Fruit fly (Drosophila melanogaster) whole organism, embryonic: ENCODE measurements around the gene CG32832.
A peak's percentile ranks its signal among the peaks of the same experiment; 100 is the strongest.

ENCODE experiments used
- CG1024 ChIP-seq: fragments of 200-800 bp; sonication (Bioruptor generic); IDR thresholded peaks from 2 replicates; pipeline ENCODE4 v1.3.6; 2022; ENCODE audit warnings: missing biosample characterization, missing genetic modification characterization
- CG10274 ChIP-seq: fragments of 200-800 bp; sonication (Bioruptor generic); optimal IDR thresholded peaks from 3 replicates; lab custom pipeline; 2017; ENCODE audit warnings: missing biosample characterization, mild to moderate bottlenecking, missing genetic modification characterization
- CG10366 ChIP-seq: fragments of 200-800 bp; sonication (Bioruptor generic); IDR thresholded peaks from 2 replicates; pipeline ENCODE4 v1.3.6; 2022; ENCODE audit warnings: missing biosample characterization, missing genetic modification characterization
- CG10979 ChIP-seq: fragments of 200-800 bp; sonication (Bioruptor generic); optimal IDR thresholded peaks from 2 replicates; lab custom pipeline; 2018; ENCODE audit warnings: missing biosample characterization, mild to moderate bottlenecking, missing genetic modification characterization, moderate library complexity
- CG11093 ChIP-seq: fragments of 200-800 bp; sonication (Bioruptor generic); IDR thresholded peaks from 3 replicates; pipeline ENCODE4 v1.3.6; 2022; ENCODE audit warnings: missing biosample characterization, missing genetic modification characterization
- CG11456 ChIP-seq: fragments of 200-800 bp; sonication (Bioruptor generic); IDR thresholded peaks from 3 replicates; pipeline ENCODE4 v1.3.6; 2022; ENCODE audit warnings: missing biosample characterization, missing genetic modification characterization
- CG14710 ChIP-seq: fragments of 200-800 bp; sonication (Bioruptor generic); optimal IDR thresholded peaks from 3 replicates; lab custom pipeline; 2019; ENCODE audit warnings: missing biosample characterization, mild to moderate bottlenecking, missing genetic modification characterization, moderate library complexity
- CG14860 ChIP-seq: fragments of 200-800 bp; sonication (Bioruptor generic); IDR thresholded peaks from 3 replicates; pipeline ENCODE4 v1.3.6; 2022; ENCODE audit warnings: missing biosample characterization, missing genetic modification characterization; ENCODE audit not compliant: partially characterized antibody
- CG15601 ChIP-seq: fragments of 200-800 bp; sonication (Bioruptor generic); optimal IDR thresholded peaks from 3 replicates; lab custom pipeline; 2019; ENCODE audit warnings: missing biosample characterization, mild to moderate bottlenecking, missing genetic modification characterization, moderate library complexity
- CG2678 ChIP-seq: fragments of 200-800 bp; sonication (Bioruptor generic); optimal IDR thresholded peaks from 3 replicates; lab custom pipeline; 2019; ENCODE audit warnings: missing biosample characterization, mild to moderate bottlenecking, missing genetic modification characterization, moderate library complexity
- CG31388 ChIP-seq: fragments of 200-800 bp; sonication (Bioruptor generic); optimal IDR thresholded peaks from 2 replicates; lab custom pipeline; 2016; ENCODE audit warnings: missing biosample characterization, missing genetic modification characterization
- CG31441 ChIP-seq: fragments of 200-800 bp; sonication (Bioruptor generic); IDR thresholded peaks from 2 replicates; pipeline ENCODE4 v1.3.6; 2022; ENCODE audit warnings: missing biosample characterization, missing genetic modification characterization
- CG4707 ChIP-seq: fragments of 200-800 bp; sonication (Bioruptor generic); optimal IDR thresholded peaks from 2 replicates; lab custom pipeline; 2018; ENCODE audit warnings: missing biosample characterization, mild to moderate bottlenecking, missing genetic modification characterization, moderate library complexity
- CG6272 ChIP-seq: fragments of 200-800 bp; sonication (Bioruptor generic); IDR thresholded peaks from 2 replicates; pipeline ENCODE4 v1.3.6; 2022; ENCODE audit warnings: missing biosample characterization, missing genetic modification characterization
- CG6689 ChIP-seq: fragments of 200-800 bp; sonication (Bioruptor generic); IDR thresholded peaks from 2 replicates; pipeline ENCODE4 v1.3.6; 2022; ENCODE audit warnings: missing biosample characterization, missing genetic modification characterization
- CG9797 ChIP-seq: fragments of 200-800 bp; sonication (Bioruptor generic); optimal IDR thresholded peaks from 3 replicates; lab custom pipeline; 2018; ENCODE audit warnings: missing biosample characterization, mild to moderate bottlenecking, missing genetic modification characterization
- CG9932 ChIP-seq: fragments of 200-800 bp; sonication (Bioruptor generic); IDR thresholded peaks from 2 replicates; pipeline ENCODE4 v1.3.6; 2022; ENCODE audit warnings: missing biosample characterization, missing genetic modification characterization
- CTCF ChIP-seq: fragments of 200-800 bp; sonication (Bioruptor generic); optimal IDR thresholded peaks from 2 replicates; lab custom pipeline; 2017; ENCODE audit warnings: missing biosample characterization, mild to moderate bottlenecking, missing genetic modification characterization, moderate library complexity
- Camta ChIP-seq: fragments of 200-800 bp; sonication (Bioruptor generic); optimal IDR thresholded peaks from 2 replicates; lab custom pipeline; 2016; ENCODE audit warnings: missing biosample characterization, missing genetic modification characterization
- CoRest ChIP-seq: fragments of 200-800 bp; sonication (Bioruptor generic); optimal IDR thresholded peaks from 3 replicates; lab custom pipeline; 2018; ENCODE audit warnings: missing biosample characterization, mild to moderate bottlenecking, missing genetic modification characterization, moderate library complexity
- CrebB ChIP-seq: fragments of 200-800 bp; sonication (Bioruptor generic); optimal IDR thresholded peaks from 3 replicates; lab custom pipeline; 2018; ENCODE audit warnings: missing biosample characterization, mild to moderate bottlenecking, missing genetic modification characterization
- H2.0 ChIP-seq: fragments of 200-800 bp; sonication (Bioruptor generic); IDR thresholded peaks from 2 replicates; pipeline ENCODE4 v1.3.6; 2022; ENCODE audit warnings: missing biosample characterization, missing genetic modification characterization
- Hr51 ChIP-seq, 2 experiments: fragments of 200-800 bp; sonication (Bioruptor generic); optimal IDR thresholded peaks; 2 replicates in 1 of 2; 3 replicates in 1 of 2; lab custom pipeline; 2016 to 2018; ENCODE audit warnings: missing biosample characterization in 2 of 2, missing genetic modification characterization in 2 of 2, mild to moderate bottlenecking in 1 of 2, moderate library complexity in 1 of 2
- Mrtf ChIP-seq: fragments of 200-800 bp; sonication (Bioruptor generic); IDR thresholded peaks from 3 replicates; pipeline ENCODE4 v1.3.6; 2022; ENCODE audit warnings: missing biosample characterization, missing genetic modification characterization
- PHDP ChIP-seq: fragments of 200-800 bp; sonication (Bioruptor generic); optimal IDR thresholded peaks from 3 replicates; lab custom pipeline; 2018; ENCODE audit warnings: missing biosample characterization, mild to moderate bottlenecking, missing genetic modification characterization, moderate library complexity
- Pdp1 ChIP-seq, 2 experiments: fragments of 200-800 bp; sonication (Bioruptor generic); optimal IDR thresholded peaks; 3 replicates each; lab custom pipeline; 2016; ENCODE audit warnings: missing biosample characterization in 2 of 2, missing genetic modification characterization in 2 of 2, mild to moderate bottlenecking in 1 of 2, moderate library complexity in 1 of 2
- Ssrp ChIP-seq: fragments of 200-800 bp; sonication (Bioruptor generic); optimal IDR thresholded peaks from 2 replicates; lab custom pipeline; 2018; ENCODE audit warnings: missing biosample characterization, mild to moderate bottlenecking, missing genetic modification characterization, moderate library complexity
- Stat92E ChIP-seq, 3 experiments: fragments of >200 bp in 2 of 3; fragments of 200-800 bp in 1 of 3; sonication (Bioruptor generic) in 1 of 3; optimal IDR thresholded peaks; 2 replicates each; lab custom pipeline; 2017 to 2019; ENCODE audit warnings: missing biosample characterization in 3 of 3, missing genetic modification characterization in 3 of 3, mild to moderate bottlenecking in 1 of 3, moderate library complexity in 1 of 3
- bcd ChIP-seq: fragments of 200-800 bp; sonication (Bioruptor generic); optimal IDR thresholded peaks from 2 replicates; lab custom pipeline; 2017; ENCODE audit warnings: missing biosample characterization, mild to moderate bottlenecking, missing genetic modification characterization
- bsh ChIP-seq, 2 experiments: fragments of 200-800 bp; sonication (Bioruptor generic); optimal IDR thresholded peaks; 2 replicates each; lab custom pipeline; 2017 to 2018; ENCODE audit warnings: mild to moderate bottlenecking in 2 of 2, missing biosample characterization in 2 of 2, missing genetic modification characterization in 2 of 2, moderate library complexity in 1 of 2
- chinmo ChIP-seq: fragments of 200-800 bp; sonication (Bioruptor generic); IDR thresholded peaks from 4 replicates; pipeline ENCODE4 v1.3.6; 2022; ENCODE audit warnings: missing biosample characterization, missing genetic modification characterization; ENCODE audit not compliant: partially characterized antibody
- dimm ChIP-seq: fragments of 200-800 bp; sonication (Bioruptor generic); IDR thresholded peaks from 2 replicates; pipeline ENCODE4 v1.3.6; 2022; ENCODE audit warnings: missing biosample characterization, missing genetic modification characterization
- eve ChIP-seq, 2 experiments: fragments of >200 bp; optimal IDR thresholded peaks; 2 replicates each; lab custom pipeline; 2017; ENCODE audit warnings: missing biosample characterization in 2 of 2, missing genetic modification characterization in 2 of 2
- exex ChIP-seq: fragments of 200-800 bp; sonication (Bioruptor generic); optimal IDR thresholded peaks from 4 replicates; lab custom pipeline; 2018; ENCODE audit warnings: missing biosample characterization, mild to moderate bottlenecking, missing genetic modification characterization, moderate library complexity
- fd96Cb ChIP-seq: fragments of 200-800 bp; sonication (Bioruptor generic); optimal IDR thresholded peaks from 2 replicates; lab custom pipeline; 2018; ENCODE audit warnings: missing biosample characterization, mild to moderate bottlenecking, missing genetic modification characterization, moderate library complexity
- gem ChIP-seq: fragments of 200-800 bp; sonication (Bioruptor generic); optimal IDR thresholded peaks from 2 replicates; lab custom pipeline; 2019; ENCODE audit warnings: missing biosample characterization, mild to moderate bottlenecking, missing genetic modification characterization, moderate library complexity
- her ChIP-seq: fragments of 200-800 bp; sonication (Bioruptor generic); optimal IDR thresholded peaks from 2 replicates; lab custom pipeline; 2016; ENCODE audit warnings: missing biosample characterization, missing genetic modification characterization
- lola ChIP-seq, 3 experiments: fragments of >200 bp in 2 of 3; fragments of 200-800 bp in 1 of 3; sonication (Bioruptor generic) in 1 of 3; optimal IDR thresholded peaks; 2 replicates each; lab custom pipeline; 2017 to 2019; ENCODE audit warnings: missing biosample characterization in 3 of 3, missing genetic modification characterization in 3 of 3, mild to moderate bottlenecking in 1 of 3, moderate library complexity in 1 of 3
- luna ChIP-seq: fragments of 200-800 bp; sonication (Bioruptor generic); optimal IDR thresholded peaks from 2 replicates; lab custom pipeline; 2016; ENCODE audit warnings: missing biosample characterization, missing genetic modification characterization
- maf-S ChIP-seq: fragments of 200-800 bp; sonication (Bioruptor generic); optimal IDR thresholded peaks from 2 replicates; lab custom pipeline; 2016; ENCODE audit warnings: missing biosample characterization, missing genetic modification characterization
- nmo ChIP-seq: fragments of 200-800 bp; sonication (Bioruptor generic); optimal IDR thresholded peaks from 2 replicates; lab custom pipeline; 2018; ENCODE audit warnings: missing biosample characterization, mild to moderate bottlenecking, missing genetic modification characterization, moderate library complexity
- org-1 ChIP-seq: fragments of 200-800 bp; sonication (Bioruptor generic); optimal IDR thresholded peaks from 2 replicates; lab custom pipeline; 2017; ENCODE audit warnings: missing biosample characterization, missing genetic modification characterization
- salm ChIP-seq: fragments of 200-800 bp; sonication (Bioruptor generic); optimal IDR thresholded peaks from 2 replicates; lab custom pipeline; 2018; ENCODE audit warnings: missing biosample characterization, mild to moderate bottlenecking, missing genetic modification characterization
- sens ChIP-seq: fragments of 200-800 bp; sonication (Bioruptor generic); peaks from one replicate; lab custom pipeline; 2016; ENCODE audit warnings: missing biosample characterization, missing genetic modification characterization
- stwl ChIP-seq: fragments of 200-800 bp; sonication (Bioruptor generic); optimal IDR thresholded peaks from 3 replicates; lab custom pipeline; 2018; ENCODE audit warnings: missing biosample characterization, mild to moderate bottlenecking, missing genetic modification characterization, moderate library complexity
- sug ChIP-seq: fragments of 200-800 bp; optimal IDR thresholded peaks from 2 replicates; lab custom pipeline; 2019; ENCODE audit warnings: missing biosample characterization, mild to moderate bottlenecking, missing genetic modification characterization, moderate library complexity
- tio ChIP-seq: fragments of 200-800 bp; sonication (Bioruptor generic); optimal IDR thresholded peaks from 2 replicates; lab custom pipeline; 2017; ENCODE audit warnings: missing biosample characterization, missing genetic modification characterization, inconsistent platforms
- tx ChIP-seq: fragments of 200-800 bp; sonication (Bioruptor generic); optimal IDR thresholded peaks from 2 replicates; lab custom pipeline; 2016; ENCODE audit warnings: missing biosample characterization, missing genetic modification characterization
- vnd ChIP-seq: fragments of 200-800 bp; sonication (Bioruptor generic); IDR thresholded peaks from 3 replicates; pipeline ENCODE4 v1.3.6; 2022; ENCODE audit warnings: missing biosample characterization, missing genetic modification characterization; ENCODE audit not compliant: partially characterized antibody

The CG32832 gene

dm6 chr2L:16861126-16861525 lies 18.0 kb downstream of the CG32832 start, which contains the start of gene CG6012 (continued):
- TF ChIP-seq CG10274 (GFP tag; lab: Kevin White, UChicago), result peak; percentile 25
- no peak for TF ChIP-seq CG6272 (GFP tag; lab: Robert Waterston, UW)
- no peak for TF ChIP-seq CG14710
- TF ChIP-seq CG9932 (GFP tag; lab: Robert Waterston, UW), result no peak
- TF ChIP-seq CG10979 (tag; lab: Kevin White, UChicago), result no peak
- peak; percentile 71 for TF ChIP-seq sug (tag; lab: Kevin White, UChicago)
- no peak for TF ChIP-seq salm (tag; lab: Kevin White, UChicago)
- no peak for TF ChIP-seq CG11456 (GFP tag; lab: Robert Waterston, UW)
- no peak for TF ChIP-seq CG10366 (GFP tag; lab: Robert Waterston, UW)

DNA sequence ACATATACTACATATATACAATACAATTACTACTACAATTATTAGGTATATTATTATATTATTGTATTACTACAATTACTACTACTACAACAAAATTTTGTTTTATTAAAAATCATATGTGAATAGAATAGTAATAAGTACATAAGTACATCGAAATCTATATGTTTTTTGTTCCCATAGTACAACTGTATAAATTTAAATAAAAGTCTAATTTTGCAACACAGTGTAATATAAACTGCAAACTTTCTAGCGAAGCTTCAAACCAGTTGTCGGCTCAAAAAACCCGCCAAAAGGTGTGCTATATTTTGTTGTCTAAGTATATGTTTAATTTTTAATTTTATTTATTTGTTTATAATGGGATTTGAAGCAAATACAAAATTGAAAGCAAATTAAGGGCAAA lies 19.5 kb downstream of the CG32832 start:
- TF ChIP-seq CG9797 (GFP tag; lab: Kevin White, UChicago) (no peak), PHDP (tag; lab: Kevin White, UChicago) (peak; percentile 41), CrebB (tag; lab: Kevin White, UChicago) (no peak), bcd (no peak), vnd (GFP tag; lab: Robert Waterston, UW) (no peak), Stat92E (GFP tag; optimal IDR thresholded peaks at IDR 0.05; lab: Kevin White, UChicago) (no peak), CG31388 (no peak), tx (GFP tag; lab: Kevin White, UChicago) (no peak), H2.0 (no peak), nmo (GFP tag; lab: Kevin White, UChicago) (peak; percentile 27), CoRest (peak; percentile 14), stwl (tag; lab: Kevin White, UChicago) (peak; percentile 16), CG2678 (peak; percentile 19), CG11093 (GFP tag; lab: Robert Waterston, UW) (no peak), bsh (GFP tag; optimal IDR thresholded peaks at IDR 0.05; lab: Kevin White, UChicago) (peak in 1 of 2 experiments; percentile 51), exex (tag; lab: Kevin White, UChicago) (no peak), CTCF (GFP tag; lab: Kevin White, UChicago) (peak; percentile 20), maf-S (GFP tag; lab: Kevin White, UChicago) (no peak), gem (tag; lab: Kevin White, UChicago) (peak; percentile 73), Pdp1 (GFP tag; optimal IDR thresholded peaks at IDR 0.05; lab: Kevin White, UChicago) (no peak), sens (GFP tag; lab: Kevin White, UChicago) (peak; percentile 40), Ssrp (tag; lab: Kevin White, UChicago) (peak; percentile 18), tio (GFP tag; lab: Kevin White, UChicago) (no peak), lola (GFP tag; optimal IDR thresholded peaks at IDR 0.05; lab: Kevin White, UChicago) (peak in 1 of 3 experiments; percentile 37), CG31441 (GFP tag; lab: Robert Waterston, UW) (0 out of 2 replicates have a peak, but pooled peaks have one; percentile 26), eve (GFP tag; optimal IDR thresholded peaks at IDR 0.05; lab: Kevin White, UChicago) (no peak), luna (GFP tag; lab: Kevin White, UChicago) (no peak), CG4707 (GFP tag; lab: Kevin White, UChicago) (no peak), CG14860 (GFP tag; lab: Robert Waterston, UW) (no peak), Hr51 (GFP tag; optimal IDR thresholded peaks at IDR 0.05; lab: Kevin White, UChicago) (peak in 1 of 2 experiments; percentile 41), Camta (GFP tag; lab: Kevin White, UChicago) (no peak), CG15601 (tag; lab: Kevin White, UChicago) (peak; percentile 18), CG1024 (GFP tag; lab: Robert Waterston, UW) (no peak), chinmo (GFP tag; lab: Robert Waterston, UW) (no peak), her (no peak), Mrtf (GFP tag; lab: Robert Waterston, UW) (no peak), dimm (GFP tag; lab: Robert Waterston, UW) (no peak), fd96Cb (tag; lab: Kevin White, UChicago) (no peak), CG6689 (no peak), org-1 (GFP tag; lab: Kevin White, UChicago) (no peak)
